Worm (Caenorhabditis elegans) whole organism, young adult: Measurements from ENCODE around the gene acs-17.

Experiments
- B0336.3 ChIP-seq: fragments of 200-800 bp; sonication (Bioruptor generic); IDR thresholded peaks from 2 replicates; pipeline ENCODE4 v1.3.6; 2022; ENCODE audit warnings: missing genetic modification characterization, missing compliant biosample characterization
- C17E4.6 ChIP-seq: fragments of 200-800 bp; sonication (Bioruptor generic); IDR thresholded peaks from 2 replicates; pipeline ENCODE4 v1.3.6; 2022; ENCODE audit warnings: missing genetic modification reagents, missing genetic modification characterization, missing compliant biosample characterization
- F39B2.1 ChIP-seq: fragments of 200-800 bp; sonication (Bioruptor generic); IDR thresholded peaks from 2 replicates; pipeline ENCODE4 v1.3.6; 2022; ENCODE audit warnings: missing genetic modification reagents, missing genetic modification characterization, missing compliant biosample characterization
- K11D2.4 ChIP-seq: fragments of 200-800 bp; sonication (Bioruptor generic); IDR thresholded peaks from 2 replicates; pipeline ENCODE4 v1.3.6; 2022; ENCODE audit warnings: missing genetic modification reagents, missing genetic modification characterization, missing compliant biosample characterization
- K12H6.12 ChIP-seq: fragments of 200-800 bp; sonication (Bioruptor generic); optimal IDR thresholded peaks from 2 replicates; lab custom pipeline; 2018; ENCODE audit warnings: mild to moderate bottlenecking, missing genetic modification characterization, missing compliant biosample characterization
- aptf-3 ChIP-seq: fragments of 200-800 bp; sonication (Bioruptor generic); IDR thresholded peaks from 2 replicates; pipeline ENCODE4 v1.3.6; 2022; ENCODE audit warnings: missing genetic modification characterization, missing compliant biosample characterization
- athp-1 ChIP-seq: sonication (generic microtip); optimal IDR thresholded peaks from 2 replicates; lab custom pipeline; 2017; ENCODE audit warnings: mild to moderate bottlenecking, missing genetic modification characterization, missing compliant biosample characterization
- cebp-1 ChIP-seq, 2 experiments: fragments of 200-800 bp in 1 of 2; sonication (Bioruptor generic) in 1 of 2; sonication (generic microtip) in 1 of 2; IDR thresholded peaks in 1 of 2; optimal IDR thresholded peaks in 1 of 2; 2 replicates each; pipeline versions ENCODE4 v1.3.6 to Lab custom; 2017 to 2022; ENCODE audit warnings: missing compliant biosample characterization in 2 of 2, missing genetic modification characterization in 2 of 2, mild to moderate bottlenecking in 1 of 2, missing genetic modification reagents in 1 of 2, moderate library complexity in 1 of 2
- ceh-58 ChIP-seq: fragments of 200-800 bp; sonication (Bioruptor generic); IDR thresholded peaks from 2 replicates; pipeline ENCODE4 v1.3.6; 2022; ENCODE audit warnings: missing genetic modification characterization, missing compliant biosample characterization
- dox-1 ChIP-seq: fragments of 200-800 bp; sonication (Bioruptor generic); IDR thresholded peaks from 2 replicates; pipeline ENCODE4 v1.3.6; 2022; ENCODE audit warnings: missing genetic modification reagents, missing genetic modification characterization, missing compliant biosample characterization
- dpff-1 ChIP-seq: sonication (generic microtip); optimal IDR thresholded peaks from 2 replicates; lab custom pipeline; 2017; ENCODE audit warnings: mild to moderate bottlenecking, missing genetic modification characterization, missing compliant biosample characterization
- egl-44 ChIP-seq: fragments of 200-800 bp; sonication (Bioruptor generic); IDR thresholded peaks from 2 replicates; pipeline ENCODE4 v1.3.6; 2022; ENCODE audit warnings: missing genetic modification reagents, missing genetic modification characterization, missing compliant biosample characterization
- egrh-3 ChIP-seq: fragments of 200-800 bp; sonication (Bioruptor generic); IDR thresholded peaks from 2 replicates; pipeline ENCODE4 v1.3.6; 2022; ENCODE audit warnings: missing genetic modification reagents, missing genetic modification characterization, missing compliant biosample characterization
- ekl-4 ChIP-seq: fragments of 200-800 bp; sonication (Bioruptor generic); IDR thresholded peaks from 2 replicates; pipeline ENCODE4 v1.3.6; 2022; ENCODE audit warnings: missing genetic modification reagents, missing genetic modification characterization, missing compliant biosample characterization
- hmg-1.2 ChIP-seq: fragments of 200-800 bp; sonication (Bioruptor generic); IDR thresholded peaks from 2 replicates; pipeline ENCODE4 v1.3.6; 2022; ENCODE audit warnings: missing genetic modification reagents, missing genetic modification characterization, missing compliant biosample characterization
- lin-26 ChIP-seq: fragments of 200-800 bp; sonication (Bioruptor generic); IDR thresholded peaks from 2 replicates; pipeline ENCODE4 v1.3.6; 2022; ENCODE audit warnings: missing genetic modification reagents, missing genetic modification characterization, missing compliant biosample characterization
- lin-35 ChIP-seq, 3 experiments: fragments of 150-350 bp in 2 of 3; sonication (generic microtip) in 1 of 3; optimal IDR thresholded peaks; 2 replicates each; lab custom pipeline; 2014 to 2018; ENCODE audit warnings: missing biosample characterization in 3 of 3, missing genetic modification characterization in 3 of 3, missing genetic modification reagents in 3 of 3
- lin-40 ChIP-seq: sonication (generic microtip); optimal IDR thresholded peaks from 2 replicates; lab custom pipeline; 2016; ENCODE audit warnings: missing genetic modification characterization, mild to moderate bottlenecking, missing compliant biosample characterization, missing genotype, missing genetic modification reagents
- lsl-1 ChIP-seq: fragments of 200-800 bp; sonication (Bioruptor generic); optimal IDR thresholded peaks from 2 replicates; lab custom pipeline; 2018; ENCODE audit warnings: mild to moderate bottlenecking, missing genetic modification characterization, moderate library complexity, missing compliant biosample characterization
- madf-3 ChIP-seq: fragments of 200-800 bp; sonication (Bioruptor generic); IDR thresholded peaks from 2 replicates; pipeline ENCODE4 v1.3.6; 2022; ENCODE audit warnings: missing genetic modification reagents, missing genetic modification characterization, missing compliant biosample characterization
- mcd-1 ChIP-seq: fragments of 200-800 bp; sonication (Bioruptor generic); IDR thresholded peaks from 2 replicates; pipeline ENCODE4 v1.3.6; 2022; ENCODE audit warnings: missing genetic modification reagents, missing genetic modification characterization, missing compliant biosample characterization
- mel-28 ChIP-seq: sonication (generic microtip); optimal IDR thresholded peaks from 2 replicates; lab custom pipeline; 2016; ENCODE audit warnings: borderline replicate concordance, mild to moderate bottlenecking, missing genetic modification characterization, missing compliant biosample characterization
- mxl-1 ChIP-seq: sonication (generic microtip); optimal IDR thresholded peaks from 2 replicates; lab custom pipeline; 2016; ENCODE audit warnings: missing genetic modification characterization, missing compliant biosample characterization
- nfyb-1 ChIP-seq: fragments of 200-800 bp; sonication (Bioruptor generic); IDR thresholded peaks from 2 replicates; pipeline ENCODE4 v1.3.6; 2022; ENCODE audit warnings: missing genetic modification reagents, missing genetic modification characterization, missing compliant biosample characterization
- pbrm-1 ChIP-seq: fragments of 200-800 bp; sonication (Bioruptor generic); IDR thresholded peaks from 2 replicates; pipeline ENCODE4 v1.3.6; 2022; ENCODE audit warnings: missing genetic modification reagents, missing genetic modification characterization, missing compliant biosample characterization
- rcor-1 ChIP-seq: fragments of 200-800 bp; sonication (Bioruptor generic); IDR thresholded peaks from 2 replicates; pipeline ENCODE4 v1.3.6; 2022; ENCODE audit warnings: missing genetic modification reagents, missing genetic modification characterization, missing compliant biosample characterization
- sea-2 ChIP-seq: fragments of 200-800 bp; sonication (Bioruptor generic); IDR thresholded peaks from 2 replicates; pipeline ENCODE4 v1.3.6; 2022; ENCODE audit warnings: missing genetic modification characterization, missing compliant biosample characterization
- somi-1 ChIP-seq: fragments of 200-800 bp; sonication (Bioruptor generic); optimal IDR thresholded peaks from 2 replicates; lab custom pipeline; 2018; ENCODE audit warnings: mild to moderate bottlenecking, missing genetic modification characterization, missing compliant biosample characterization
- zfh-2 ChIP-seq: fragments of 200-800 bp; sonication (Bioruptor generic); conservative IDR thresholded peaks from 2 replicates; pipeline ENCODE4 v1.3.6; 2022; ENCODE audit warnings: missing genetic modification reagents, missing genetic modification characterization, missing compliant biosample characterization
- ztf-18 ChIP-seq: sonication (generic microtip); optimal IDR thresholded peaks from 2 replicates; lab custom pipeline; 2016; ENCODE audit warnings: missing genotype, mild to moderate bottlenecking, missing genetic modification characterization, missing compliant biosample characterization
- ztf-25 ChIP-seq: fragments of 200-800 bp; sonication (Bioruptor generic); IDR thresholded peaks from 2 replicates; pipeline ENCODE4 v1.3.6; 2022; ENCODE audit warnings: missing genetic modification reagents, missing genetic modification characterization, missing compliant biosample characterization
- ztf-26 ChIP-seq: sonication (generic microtip); optimal IDR thresholded peaks from 2 replicates; lab custom pipeline; 2017; ENCODE audit warnings: missing genetic modification characterization, missing compliant biosample characterization
- ztf-6 ChIP-seq: fragments of 200-800 bp; sonication (Bioruptor generic); IDR thresholded peaks from 2 replicates; pipeline ENCODE4 v1.3.6; 2022; ENCODE audit warnings: missing genetic modification reagents, missing genetic modification characterization, missing compliant biosample characterization

acs-17 gene

DNA sequence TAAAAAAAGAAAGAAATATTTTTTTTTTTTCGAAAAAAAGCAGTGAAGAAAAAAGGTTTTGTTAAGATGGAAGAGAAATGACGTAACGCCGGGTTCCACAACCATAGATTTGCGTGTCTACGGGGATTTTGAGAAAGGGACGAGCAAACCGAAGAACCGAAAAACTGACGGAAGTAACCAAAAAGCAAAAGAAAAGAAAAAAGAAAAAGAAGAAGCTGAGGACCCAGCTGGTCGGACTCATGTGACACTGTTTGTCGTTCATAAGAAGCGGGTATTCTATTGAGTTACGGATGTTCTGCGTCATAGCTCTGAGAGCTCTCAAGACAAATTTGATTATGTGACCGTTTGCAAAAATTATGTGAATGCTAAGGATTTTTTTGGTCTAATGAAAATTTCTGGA is 38.5 kb upstream of the acs-17 start (continued):
- no peak for TF ChIP-seq egl-44 (GFP tag; lab: Robert Waterston, UW)
- TF ChIP-seq ztf-26 (tag; lab: Kevin White, UChicago) = no peak
- TF ChIP-seq ekl-4 (GFP tag; lab: Robert Waterston, UW) = no peak
- TF ChIP-seq ztf-25 = no peak
- TF ChIP-seq lin-40 = peak; percentile 14
- TF ChIP-seq madf-3 = no peak
- TF ChIP-seq dpff-1 (tag; lab: Kevin White, UChicago) = no peak
- TF ChIP-seq ceh-58 = no peak
- no peak for TF ChIP-seq lin-26 (GFP tag; lab: Robert Waterston, UW)
- TF ChIP-seq mel-28 (tag; lab: Kevin White, UChicago) = no peak

ce11 chrX:5981698-5982097 is 37.4 kb upstream of the acs-17 start:
- no peak for TF ChIP-seq aptf-3
- TF ChIP-seq zfh-2 = 0 out of 2 replicates have a peak, but pooled peaks have one; percentile 17
- TF ChIP-seq ekl-4 (GFP tag; lab: Robert Waterston, UW) = 0 out of 2 replicates have a peak, but pooled peaks have one; percentile 39
- no peak for TF ChIP-seq mxl-1 (tag; lab: Kevin White, UChicago)
- no peak for TF ChIP-seq athp-1

DNA sequence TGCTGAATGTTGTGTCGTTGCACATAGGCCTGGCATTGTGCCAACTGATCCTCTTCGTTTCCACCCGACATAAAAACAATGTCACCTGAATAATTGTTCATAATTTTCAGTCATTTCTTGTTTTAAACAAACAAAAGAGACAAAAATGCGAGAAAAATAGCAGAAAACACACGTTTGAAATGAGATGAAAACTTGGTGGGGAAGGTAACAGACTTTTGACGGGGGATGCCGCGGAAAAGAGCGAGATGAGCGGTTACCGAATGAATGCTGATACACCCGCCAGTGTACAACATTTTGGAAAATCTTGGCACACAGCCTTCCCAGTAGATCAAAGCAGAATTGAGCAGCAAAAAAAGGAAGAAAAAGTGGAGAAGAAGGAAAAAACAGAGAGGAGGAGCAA is 33.4 kb upstream of the acs-17 start, which contains the start of gene kin-2:
Gene kin-2 (minus strand): TSS at position 101 of the 400 bp plus-strand sequence.
- no peak for TF ChIP-seq lsl-1 (GFP tag; lab: Kevin White, UChicago)
- TF ChIP-seq, all 124 proteins: peak for 0

DNA sequence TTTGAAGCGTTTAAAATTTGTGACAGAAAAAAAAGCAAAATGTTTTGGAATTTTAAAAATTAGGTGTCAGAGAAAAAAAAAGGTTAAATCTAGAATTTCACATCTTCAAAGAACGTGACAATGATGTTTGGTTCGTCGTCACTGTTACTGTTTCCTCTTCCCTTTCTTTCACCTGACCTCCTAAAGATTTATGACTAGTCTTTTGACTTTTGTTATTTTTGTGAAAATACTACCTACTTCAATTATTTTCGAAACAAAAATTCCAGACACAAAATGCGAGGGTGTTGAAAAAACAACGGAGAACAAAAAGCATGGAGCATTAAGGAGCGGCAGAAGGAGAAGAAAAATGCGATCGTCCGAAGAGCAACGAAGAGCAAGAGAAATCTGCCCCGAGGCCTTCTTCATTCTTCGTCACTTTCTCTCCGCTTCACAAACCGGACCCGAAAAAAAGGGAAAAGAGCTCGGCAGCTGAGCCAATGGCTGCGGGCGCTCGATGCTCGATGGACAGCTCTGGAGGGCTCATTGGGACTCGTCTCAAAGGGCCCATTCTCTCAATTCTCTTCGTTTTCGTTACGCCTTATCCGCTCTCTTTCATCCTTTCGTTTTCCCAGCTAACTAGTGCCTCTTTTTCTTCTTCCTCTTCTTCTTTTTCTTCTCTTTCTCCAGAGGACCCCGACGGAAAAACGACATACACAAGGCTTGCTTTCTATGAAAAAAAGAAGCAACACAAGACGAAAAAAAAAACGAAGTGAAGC is 32.1 kb upstream of the acs-17 start:
- TF ChIP-seq F39B2.1 (no peak), C17E4.6 (GFP tag; lab: Robert Waterston, UW) (no peak), hmg-1.2 (GFP tag; lab: Robert Waterston, UW) (no peak), K12H6.12 (tag; lab: Kevin White, UChicago) (peak; percentile 50), zfh-2 (peak; percentile 92), ztf-18 (tag; lab: Kevin White, UChicago) (no peak), lin-35 (GFP tag; optimal IDR thresholded peaks at IDR 0.05; lab: Kevin White, UChicago) (peak in 1 of 3 experiments; percentile 69), egrh-3 (GFP tag; lab: Robert Waterston, UW) (peak; percentile 62; the same call in 1 of the 2 replicates), B0336.3 (GFP tag; lab: Robert Waterston, UW) (no peak), sea-2 (GFP tag; lab: Robert Waterston, UW) (no peak), egl-44 (GFP tag; lab: Robert Waterston, UW) (no peak), dox-1 (peak; percentile 27; the same call in 1 of the 2 replicates), ztf-6 (GFP tag; lab: Robert Waterston, UW) (no peak), somi-1 (GFP tag; lab: Kevin White, UChicago) (peak; percentile 7), cebp-1 (GFP tag; IDR thresholded peaks at IDR 0.05; lab: Robert Waterston, UW) (no peak), cebp-1 (tag; optimal IDR thresholded peaks at IDR 0.05; lab: Kevin White, UChicago) (peak; percentile 26), K11D2.4 (GFP tag; lab: Robert Waterston, UW) (0 out of 2 replicates have a peak, but pooled peaks have one; percentile 8), rcor-1 (GFP tag; lab: Robert Waterston, UW) (0 out of 2 replicates have a peak, but pooled peaks have one; percentile 13), pbrm-1 (no peak), mcd-1 (GFP tag; lab: Robert Waterston, UW) (peak; percentile 42; the same call in 1 of the 2 replicates), nfyb-1 (GFP tag; lab: Robert Waterston, UW) (0 out of 2 replicates have a peak, but pooled peaks have one; percentile 37)
